Worm (Caenorhabditis elegans): ENCODE data around the gene C30G12.2.

The C30G12.2 gene

ce11 chrII:7301670-7302151, 11.5 kb downstream of the C30G12.2 start, which contains the start of gene cul-4 (continued):
- TF ChIP-seq elt-2 (tag; optimal IDR thresholded peaks at IDR 0.05): peak; percentile 3
- peak; percentile 59 to 82 (median 82) for TF ChIP-seq dpl-1 (GFP tag; optimal IDR thresholded peaks at IDR 0.05)
- peak; percentile 41 for TF ChIP-seq C16A3.4 (tag; optimal IDR thresholded peaks at IDR 0.05)
- TF ChIP-seq tbx-2 (tag; optimal IDR thresholded peaks at IDR 0.05): no peak
- no peak for TF ChIP-seq zag-1 (tag; optimal IDR thresholded peaks at IDR 0.05)
- TF ChIP-seq zip-4 (GFP tag; optimal IDR thresholded peaks at IDR 0.05): peak; percentile 41
- TF ChIP-seq swsn-7 (tag; optimal IDR thresholded peaks at IDR 0.05): peak; percentile 80
- TF ChIP-seq unc-30 (tag; optimal IDR thresholded peaks at IDR 0.05): no peak
- no peak for TF ChIP-seq C34B4.2 (tag; optimal IDR thresholded peaks at IDR 0.05)
- TF ChIP-seq nhr-28 (tag; optimal IDR thresholded peaks at IDR 0.05): no peak
- TF ChIP-seq unc-86 (tag; optimal IDR thresholded peaks at IDR 0.05): peak; percentile 71
- TF ChIP-seq mep-1 (tag; optimal IDR thresholded peaks at IDR 0.05): peak; percentile 90
- no peak for TF ChIP-seq unc-62 (GFP tag; optimal IDR thresholded peaks at IDR 0.05)
- TF ChIP-seq fkh-8 (tag; optimal IDR thresholded peaks at IDR 0.05): peak; percentile 27
- TF ChIP-seq irx-1 (tag; optimal IDR thresholded peaks at IDR 0.05): peak; percentile 72
- no peak for TF ChIP-seq vab-15 (tag; optimal IDR thresholded peaks at IDR 0.05)
- TF ChIP-seq rnt-1 (tag; optimal IDR thresholded peaks at IDR 0.05): peak; percentile 83
- no peak for TF ChIP-seq ces-1 (GFP tag; optimal IDR thresholded peaks at IDR 0.05)
- no peak for TF ChIP-seq Y116A8C.19 (tag; optimal IDR thresholded peaks at IDR 0.05; ENCODE audit: borderline replicate concordance)
- no peak for TF ChIP-seq pag-3 (tag; optimal IDR thresholded peaks at IDR 0.05; ENCODE audit: borderline replicate concordance, insufficient read depth)
- no peak for TF ChIP-seq sptf-1 (tag; optimal IDR thresholded peaks at IDR 0.05)
- no peak for TF ChIP-seq pqm-1 (tag; optimal IDR thresholded peaks at IDR 0.05)
- peak in 2 of 6 experiments; percentile 21 to 61 for TF ChIP-seq elt-3 (tag; optimal IDR thresholded peaks at IDR 0.05)
- TF ChIP-seq nhr-12 (tag; optimal IDR thresholded peaks at IDR 0.05): no peak
- TF ChIP-seq lir-3 (tag; optimal IDR thresholded peaks at IDR 0.05; ENCODE audit: poor library complexity): peak; percentile 85
- TF ChIP-seq nhr-11 (tag; optimal IDR thresholded peaks at IDR 0.05): no peak
- peak; percentile 54 for TF ChIP-seq isw-1 (GFP tag; IDR thresholded peaks at IDR 0.05)
- peak; percentile 37 for TF ChIP-seq lin-39 (tag; optimal IDR thresholded peaks at IDR 0.05)
- TF ChIP-seq ceh-90 (tag; optimal IDR thresholded peaks at IDR 0.05): no peak
- no peak for TF ChIP-seq pax-3 (tag; optimal IDR thresholded peaks at IDR 0.05)
- TF ChIP-seq fkh-4 (tag; optimal IDR thresholded peaks at IDR 0.05; ENCODE audit: borderline replicate concordance): no peak
- peak; percentile 66 for TF ChIP-seq grh-1 (GFP tag; IDR thresholded peaks at IDR 0.05)
- TF ChIP-seq ztf-4 (tag; optimal IDR thresholded peaks at IDR 0.05): peak; percentile 37
- TF ChIP-seq lin-15B (tag; optimal IDR thresholded peaks at IDR 0.05): peak; percentile 30
- TF ChIP-seq nhr-77 (tag; optimal IDR thresholded peaks at IDR 0.05): peak; percentile 12
- TF ChIP-seq mab-9 (GFP tag; IDR thresholded peaks at IDR 0.05): peak; percentile 66; the same call in 1 of the 2 replicates
- no peak for TF ChIP-seq fkh-10 (GFP tag; optimal IDR thresholded peaks at IDR 0.05)
- peak; percentile 12 for TF ChIP-seq sup-37 (GFP tag; optimal IDR thresholded peaks at IDR 0.05)
- peak; percentile 6 for TF ChIP-seq fos-1 (tag; optimal IDR thresholded peaks at IDR 0.05)
- TF ChIP-seq alr-1 (tag; optimal IDR thresholded peaks at IDR 0.05; ENCODE audit: borderline replicate concordance): no peak
- 0 out of 2 replicates have a peak, but pooled peaks have one; percentile 28 for TF ChIP-seq ceh-88 (GFP tag; IDR thresholded peaks at IDR 0.05)
- TF ChIP-seq hlh-4 (tag; optimal IDR thresholded peaks at IDR 0.05): no peak
- TF ChIP-seq unc-130 (tag; optimal IDR thresholded peaks at IDR 0.05): peak; percentile 75
- no peak for TF ChIP-seq efl-3 (GFP tag; optimal IDR thresholded peaks at IDR 0.05)
- TF ChIP-seq xbp-1 (tag; optimal IDR thresholded peaks at IDR 0.05): peak; percentile 85
- peak; percentile 76 to 82 for TF ChIP-seq lin-35 (GFP tag; optimal IDR thresholded peaks at IDR 0.05)
- no peak for TF ChIP-seq nhr-237 (tag; optimal IDR thresholded peaks at IDR 0.05)
- TF ChIP-seq snpc-4 (tag; optimal IDR thresholded peaks at IDR 0.05): peak; percentile 70
- peak; percentile 64 for TF ChIP-seq skn-1 (tag; optimal IDR thresholded peaks at IDR 0.05)
- TF ChIP-seq lsy-2 (tag; optimal IDR thresholded peaks at IDR 0.05): peak; percentile 84 to 88
- TF ChIP-seq nhr-71 (tag; optimal IDR thresholded peaks at IDR 0.05): peak; percentile 86
- no peak for TF ChIP-seq aha-1 (tag; optimal IDR thresholded peaks at IDR 0.05)
- no peak for TF ChIP-seq tlp-1 (tag; optimal IDR thresholded peaks at IDR 0.05)
